Fruit fly (Drosophila melanogaster) whole organism, prepupa: ENCODE measurements around the gene CG7943.

Experiments used
- Blimp-1 ChIP-seq: fragments of 200-800 bp; sonication (Bioruptor generic); optimal IDR thresholded peaks from 3 replicates; lab custom pipeline; 2017; ENCODE audit warnings: missing biosample characterization, missing genetic modification characterization, mild to moderate bottlenecking, moderate library complexity, missing genetic modification reagents
- CG10669 ChIP-seq: fragments of 200-800 bp; sonication (Bioruptor generic); optimal IDR thresholded peaks from 3 replicates; lab custom pipeline; 2018; ENCODE audit warnings: missing biosample characterization, mild to moderate bottlenecking, missing genetic modification characterization, moderate library complexity
- CG11294 ChIP-seq: fragments of 200-800 bp; sonication (Bioruptor generic); IDR thresholded peaks from 2 replicates; pipeline ENCODE4 v1.3.6; 2022; ENCODE audit warnings: missing biosample characterization, missing genetic modification characterization
- CG11762 ChIP-seq: fragments of 200-800 bp; sonication (Bioruptor generic); optimal IDR thresholded peaks from 3 replicates; lab custom pipeline; 2016; ENCODE audit warnings: missing biosample characterization, missing genetic modification characterization; ENCODE audit not compliant: insufficient read depth
- CG11902 ChIP-seq: fragments of 200-800 bp; sonication (Bioruptor generic); optimal IDR thresholded peaks from 3 replicates; lab custom pipeline; 2016; ENCODE audit warnings: missing biosample characterization, missing genetic modification characterization
- CG15336 ChIP-seq: fragments of 200-800 bp; sonication (Bioruptor generic); IDR thresholded peaks from 2 replicates; pipeline ENCODE4 v1.3.6; 2022; ENCODE audit warnings: missing biosample characterization, missing genetic modification characterization
- CG1621 ChIP-seq: fragments of 200-800 bp; sonication (Bioruptor generic); optimal IDR thresholded peaks from 3 replicates; lab custom pipeline; 2018; ENCODE audit warnings: missing biosample characterization, mild to moderate bottlenecking, missing genetic modification characterization
- CG16779 ChIP-seq: fragments of 200-800 bp; sonication (Bioruptor generic); optimal IDR thresholded peaks from 3 replicates; lab custom pipeline; 2017; ENCODE audit warnings: missing biosample characterization, mild to moderate bottlenecking, missing genetic modification characterization
- CG3032 ChIP-seq: fragments of 200-800 bp; optimal IDR thresholded peaks from 2 replicates; lab custom pipeline; 2019; ENCODE audit warnings: missing biosample characterization, mild to moderate bottlenecking, missing genetic modification characterization, moderate library complexity
- CG31627 ChIP-seq: fragments of 200-800 bp; sonication (Bioruptor generic); optimal IDR thresholded peaks from 3 replicates; lab custom pipeline; 2016; ENCODE audit warnings: missing biosample characterization, missing genetic modification characterization
- CG32006 ChIP-seq: fragments of 200-800 bp; sonication (Bioruptor generic); optimal IDR thresholded peaks from 3 replicates; lab custom pipeline; 2017; ENCODE audit warnings: missing biosample characterization, mild to moderate bottlenecking, missing genetic modification characterization
- CG34406 ChIP-seq: fragments of 200-800 bp; sonication (Bioruptor generic); optimal IDR thresholded peaks from 3 replicates; lab custom pipeline; 2016; ENCODE audit warnings: missing biosample characterization, missing genetic modification characterization
- CG3919 ChIP-seq: fragments of 200-800 bp; sonication (Bioruptor generic); optimal IDR thresholded peaks from 3 replicates; lab custom pipeline; 2016; ENCODE audit warnings: missing biosample characterization, missing genetic modification characterization
- CG4318 ChIP-seq: fragments of 200-800 bp; sonication (Bioruptor generic); optimal IDR thresholded peaks from 3 replicates; lab custom pipeline; 2017; ENCODE audit warnings: missing biosample characterization, mild to moderate bottlenecking, missing genetic modification characterization
- CG6163 ChIP-seq: fragments of 200-800 bp; sonication (Bioruptor generic); IDR thresholded peaks from 3 replicates; pipeline ENCODE4 v1.3.6; 2022; ENCODE audit warnings: missing biosample characterization, missing genetic modification characterization
- CG6276 ChIP-seq: fragments of 200-800 bp; sonication (Bioruptor generic); optimal IDR thresholded peaks from 2 replicates; lab custom pipeline; 2017; ENCODE audit warnings: missing biosample characterization, mild to moderate bottlenecking, missing genetic modification characterization
- CG6792 ChIP-seq: fragments of 200-800 bp; sonication (Bioruptor generic); optimal IDR thresholded peaks from 3 replicates; lab custom pipeline; 2016; ENCODE audit warnings: missing biosample characterization, missing genetic modification characterization
- CG6854 ChIP-seq: fragments of 200-800 bp; sonication (Bioruptor generic); optimal IDR thresholded peaks from 2 replicates; lab custom pipeline; 2017; ENCODE audit warnings: missing biosample characterization, mild to moderate bottlenecking, missing genetic modification characterization
- CG7368 ChIP-seq: fragments of 200-800 bp; sonication (Bioruptor generic); optimal IDR thresholded peaks from 3 replicates; lab custom pipeline; 2016; ENCODE audit warnings: missing biosample characterization, missing genetic modification characterization
- CG8119 ChIP-seq: fragments of 200-800 bp; sonication (Bioruptor generic); IDR thresholded peaks from 3 replicates; pipeline ENCODE4 v1.3.6; 2022; ENCODE audit warnings: missing biosample characterization, missing genetic modification characterization
- CG9139 ChIP-seq: fragments of 200-800 bp; sonication (Bioruptor generic); optimal IDR thresholded peaks from 3 replicates; lab custom pipeline; 2017; ENCODE audit warnings: missing biosample characterization, mild to moderate bottlenecking, missing genetic modification characterization
- Eip75B ChIP-seq: fragments of 200-800 bp; sonication (Bioruptor generic); optimal IDR thresholded peaks from 3 replicates; lab custom pipeline; 2016; ENCODE audit warnings: missing biosample characterization, missing genetic modification characterization
- Eip78C ChIP-seq: fragments of 200-800 bp; sonication (Bioruptor generic); peaks from one replicate; lab custom pipeline; 2016; ENCODE audit warnings: missing biosample characterization, missing genetic modification characterization
- Eip93F ChIP-seq: fragments of 200-800 bp; sonication (Bioruptor generic); optimal IDR thresholded peaks from 2 replicates; lab custom pipeline; 2016; ENCODE audit warnings: missing biosample characterization, mild to moderate bottlenecking, missing genetic modification characterization
- Ets21C ChIP-seq: fragments of 200-800 bp; sonication (Bioruptor generic); optimal IDR thresholded peaks from 3 replicates; lab custom pipeline; 2016; ENCODE audit warnings: missing biosample characterization, missing genetic modification characterization
- Ets96B ChIP-seq: fragments of 200-800 bp; optimal IDR thresholded peaks from 2 replicates; lab custom pipeline; 2019; ENCODE audit warnings: missing biosample characterization, mild to moderate bottlenecking, missing genetic modification characterization, moderate library complexity
- Gug ChIP-seq: fragments of 200-800 bp; sonication (Bioruptor generic); IDR thresholded peaks from 2 replicates; pipeline ENCODE4 v1.3.6; 2022; ENCODE audit warnings: missing biosample characterization, missing genetic modification characterization
- Hr38 ChIP-seq: sonication (Bioruptor generic); optimal IDR thresholded peaks from 2 replicates; lab custom pipeline; 2016; ENCODE audit warnings: missing biosample characterization, missing genetic modification characterization
- Lpt ChIP-seq: fragments of 200-800 bp; sonication (Bioruptor generic); optimal IDR thresholded peaks from 3 replicates; lab custom pipeline; 2016; ENCODE audit warnings: missing biosample characterization, missing genetic modification characterization
- Met ChIP-seq: fragments of 200-800 bp; sonication (Bioruptor generic); optimal IDR thresholded peaks from 3 replicates; lab custom pipeline; 2016; ENCODE audit warnings: missing biosample characterization, missing genetic modification characterization
- Smox ChIP-seq: fragments of 200-800 bp; sonication (Bioruptor generic); optimal IDR thresholded peaks from 3 replicates; lab custom pipeline; 2016; ENCODE audit warnings: missing biosample characterization, missing genetic modification characterization
- Sox102F ChIP-seq: fragments of 200-800 bp; sonication (Bioruptor generic); optimal IDR thresholded peaks from 2 replicates; lab custom pipeline; 2016; ENCODE audit warnings: missing biosample characterization, mild to moderate bottlenecking, missing genetic modification characterization
- Sox15 ChIP-seq: fragments of 200-800 bp; sonication (Bioruptor generic); optimal IDR thresholded peaks from 3 replicates; lab custom pipeline; 2016; ENCODE audit warnings: missing biosample characterization, missing genetic modification characterization
- achi ChIP-seq: fragments of 200-800 bp; sonication (Bioruptor generic); optimal IDR thresholded peaks from 3 replicates; lab custom pipeline; 2016; ENCODE audit warnings: missing biosample characterization, missing genetic modification characterization
- acj6 ChIP-seq: fragments of 200-800 bp; sonication (Bioruptor generic); optimal IDR thresholded peaks from 3 replicates; lab custom pipeline; 2016; ENCODE audit warnings: missing biosample characterization, missing genetic modification characterization
- cyc ChIP-seq: fragments of 200-800 bp; sonication (Bioruptor generic); optimal IDR thresholded peaks from 3 replicates; lab custom pipeline; 2016; ENCODE audit warnings: missing biosample characterization, missing genetic modification characterization
- dac ChIP-seq: fragments of 200-800 bp; sonication (Bioruptor generic); optimal IDR thresholded peaks from 2 replicates; lab custom pipeline; 2017; ENCODE audit warnings: missing biosample characterization, mild to moderate bottlenecking, missing genetic modification characterization
- dsx ChIP-seq: fragments of 200-800 bp; optimal IDR thresholded peaks from 3 replicates; lab custom pipeline; 2019; ENCODE audit warnings: missing biosample characterization, mild to moderate bottlenecking, missing genetic modification characterization, moderate library complexity; ENCODE audit not compliant: poor library complexity, severe bottlenecking
- eg ChIP-seq: fragments of 200-800 bp; sonication (Bioruptor generic); IDR thresholded peaks from 3 replicates; pipeline ENCODE4 v1.3.6; 2022; ENCODE audit warnings: missing biosample characterization, missing genetic modification characterization
- fd85E ChIP-seq: fragments of 200-800 bp; sonication (Bioruptor generic); optimal IDR thresholded peaks from 3 replicates; lab custom pipeline; 2016; ENCODE audit warnings: missing biosample characterization, missing genetic modification characterization
- fkh ChIP-seq: fragments of 200-800 bp; sonication (Bioruptor generic); optimal IDR thresholded peaks from 3 replicates; lab custom pipeline; 2017; ENCODE audit warnings: missing biosample characterization, mild to moderate bottlenecking, missing genetic modification characterization, moderate library complexity
- net ChIP-seq: fragments of 200-800 bp; sonication (Bioruptor generic); optimal IDR thresholded peaks from 3 replicates; lab custom pipeline; 2016; ENCODE audit warnings: missing biosample characterization, missing genetic modification characterization
- pdm3 ChIP-seq: fragments of 200-800 bp; sonication (Bioruptor generic); optimal IDR thresholded peaks from 3 replicates; lab custom pipeline; 2016; ENCODE audit warnings: missing biosample characterization, missing genetic modification characterization
- spab ChIP-seq: fragments of 200-800 bp; sonication (Bioruptor generic); optimal IDR thresholded peaks from 2 replicates; lab custom pipeline; 2017; ENCODE audit warnings: missing biosample characterization, mild to moderate bottlenecking, missing genetic modification characterization, missing genetic modification reagents
- ss ChIP-seq, 2 experiments: fragments of 200-800 bp; sonication (Bioruptor generic); optimal IDR thresholded peaks; 2 replicates in 1 of 2; 3 replicates in 1 of 2; lab custom pipeline; 2017 to 2018; ENCODE audit warnings: mild to moderate bottlenecking in 2 of 2, missing biosample characterization in 2 of 2, missing genetic modification characterization in 2 of 2, moderate library complexity in 1 of 2
- svp ChIP-seq: fragments of 200-800 bp; sonication (Bioruptor generic); peaks from one replicate; lab custom pipeline; 2016; ENCODE audit warnings: missing biosample characterization, missing genetic modification characterization
- topi ChIP-seq: fragments of 200-800 bp; sonication (Bioruptor generic); optimal IDR thresholded peaks from 3 replicates; lab custom pipeline; 2016; ENCODE audit warnings: missing biosample characterization, missing genetic modification characterization
- vri ChIP-seq: fragments of 200-800 bp; sonication (Bioruptor generic); optimal IDR thresholded peaks from 3 replicates; lab custom pipeline; 2016; ENCODE audit warnings: missing biosample characterization, mild to moderate bottlenecking, missing genetic modification characterization

Gene CG7943

DNA sequence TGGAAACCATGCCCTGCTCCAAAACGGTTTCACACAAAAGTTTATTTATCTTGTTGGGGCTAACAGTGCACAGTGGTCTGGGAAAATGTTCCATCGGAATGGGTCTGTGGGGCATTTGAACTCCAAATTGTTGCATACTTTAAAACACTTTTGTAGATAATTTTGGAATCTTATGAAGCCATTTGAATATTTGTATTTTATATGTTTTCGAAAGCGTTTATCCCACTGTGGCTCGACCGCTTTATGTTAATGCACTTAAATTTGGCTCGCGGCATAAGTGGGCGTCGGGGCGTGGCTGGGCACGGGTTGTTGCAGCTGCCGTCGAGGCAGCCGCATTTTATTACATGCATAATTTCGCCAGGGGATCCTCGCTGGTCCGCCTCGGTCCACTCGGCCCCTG is 25.6 kb downstream of the CG7943 start (continued):
- TF ChIP-seq CG31627 (GFP tag; lab: Kevin White, UChicago): peak; percentile 44
- no peak for TF ChIP-seq Ets96B (tag; lab: Kevin White, UChicago)
- peak; percentile 36 for TF ChIP-seq Sox102F (GFP tag; lab: Kevin White, UChicago)
- TF ChIP-seq CG32006 (GFP tag; lab: Kevin White, UChicago): peak; percentile 32
- peak; percentile 75 for TF ChIP-seq eg (GFP tag; lab: Robert Waterston, UW)
- no peak for TF ChIP-seq dac (GFP tag; lab: Kevin White, UChicago)
- no peak for TF ChIP-seq dsx (GFP tag; lab: Kevin White, UChicago)
- no peak for TF ChIP-seq Gug (GFP tag; lab: Robert Waterston, UW)
- no peak for TF ChIP-seq CG3032
- TF ChIP-seq CG11762 (GFP tag; lab: Kevin White, UChicago): no peak

DNA sequence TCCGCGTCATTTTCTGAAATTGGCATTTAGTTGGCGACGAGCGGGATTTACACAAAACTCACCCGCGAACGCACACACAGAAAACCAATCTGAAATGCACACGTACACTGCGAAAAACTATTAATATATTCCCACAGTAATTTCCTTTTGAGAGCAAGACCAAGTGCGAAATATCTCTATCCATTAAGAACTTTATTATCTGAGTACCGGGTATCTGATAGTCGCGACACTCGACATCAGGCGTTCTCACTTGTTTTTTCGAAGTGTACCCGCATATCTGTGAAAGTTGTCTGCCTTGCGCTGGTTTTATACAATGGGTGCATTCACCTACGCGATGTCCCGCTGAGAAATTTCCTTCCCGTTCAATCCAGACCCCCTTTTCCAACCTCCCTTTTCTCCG is 29.8 kb downstream of the CG7943 start:
- TF ChIP-seq Eip75B: peak; percentile 74
- peak; percentile 68 for TF ChIP-seq CG31627 (GFP tag; lab: Kevin White, UChicago)
- peak; percentile 3 for TF ChIP-seq dsx (GFP tag; lab: Kevin White, UChicago)
- peak; percentile 75 for TF ChIP-seq svp
- TF ChIP-seq Sox15: peak; percentile 39
- peak; percentile 63 for TF ChIP-seq net
- TF ChIP-seq CG6854 (GFP tag; lab: Kevin White, UChicago): no peak
- peak; percentile 51 for TF ChIP-seq achi (GFP tag; lab: Kevin White, UChicago)
- peak; percentile 65 for TF ChIP-seq CG1621 (tag; lab: Kevin White, UChicago)
- peak; percentile 48 for TF ChIP-seq CG34406 (GFP tag; lab: Kevin White, UChicago)
- TF ChIP-seq fkh (GFP tag; lab: Kevin White, UChicago): no peak
- TF ChIP-seq CG32006 (GFP tag; lab: Kevin White, UChicago): peak; percentile 80
- peak; percentile 24 to 52 for TF ChIP-seq ss (GFP tag; optimal IDR thresholded peaks at IDR 0.05; lab: Kevin White, UChicago)
- TF ChIP-seq Sox102F (GFP tag; lab: Kevin White, UChicago): peak; percentile 51
- TF ChIP-seq vri: no peak
- TF ChIP-seq Met (GFP tag; lab: Kevin White, UChicago): peak; percentile 61
- peak; percentile 36 for TF ChIP-seq spab (GFP tag; lab: Kevin White, UChicago)
- TF ChIP-seq CG3032: peak; percentile 48
- TF ChIP-seq Eip78C: peak; percentile 89
- peak; percentile 24; the same call in 1 of the 2 replicates for TF ChIP-seq CG11294 (GFP tag; lab: Robert Waterston, UW)
- TF ChIP-seq pdm3: peak; percentile 73
- TF ChIP-seq CG8119: peak; percentile 55; the same call in 2 of the 3 replicates
- peak; percentile 5 for TF ChIP-seq Blimp-1 (GFP tag; lab: Kevin White, UChicago)
- TF ChIP-seq Smox (GFP tag; lab: Kevin White, UChicago): no peak
- peak; percentile 74 for TF ChIP-seq CG6792 (GFP tag; lab: Kevin White, UChicago)
- TF ChIP-seq CG3919: peak; percentile 68
- TF ChIP-seq Lpt (GFP tag; lab: Kevin White, UChicago): peak; percentile 41
- peak; percentile 53 for TF ChIP-seq topi (GFP tag; lab: Kevin White, UChicago)
- peak; percentile 76 for TF ChIP-seq CG6163 (GFP tag; lab: Robert Waterston, UW)
- peak; percentile 46 for TF ChIP-seq CG6276 (GFP tag; lab: Kevin White, UChicago)
- peak; percentile 67 for TF ChIP-seq acj6 (GFP tag; lab: Kevin White, UChicago)
- peak; percentile 37 for TF ChIP-seq Ets96B (tag; lab: Kevin White, UChicago)
- peak; percentile 49 for TF ChIP-seq CG10669 (GFP tag; lab: Kevin White, UChicago)
- TF ChIP-seq dac (GFP tag; lab: Kevin White, UChicago): peak; percentile 56
- no peak for TF ChIP-seq fd85E (GFP tag; lab: Kevin White, UChicago)
- TF ChIP-seq Hr38: no peak
- peak; percentile 74 for TF ChIP-seq CG15336
- TF ChIP-seq CG9139 (GFP tag; lab: Kevin White, UChicago): no peak
- TF ChIP-seq eg (GFP tag; lab: Robert Waterston, UW): peak; percentile 63; the same call in 2 of the 3 replicates
- peak; percentile 36 for TF ChIP-seq CG11762 (GFP tag; lab: Kevin White, UChicago)
- peak; percentile 58 for TF ChIP-seq CG4318 (GFP tag; lab: Kevin White, UChicago)
- TF ChIP-seq CG11902: peak; percentile 17
- peak; percentile 44 for TF ChIP-seq Ets21C (GFP tag; lab: Kevin White, UChicago)
- TF ChIP-seq cyc (GFP tag; lab: Kevin White, UChicago): peak; percentile 65
- TF ChIP-seq Gug (GFP tag; lab: Robert Waterston, UW): peak; percentile 70
- peak; percentile 3 for TF ChIP-seq CG7368 (GFP tag; lab: Kevin White, UChicago)
- no peak for TF ChIP-seq CG16779 (tag; lab: Kevin White, UChicago)
- TF ChIP-seq Eip93F (GFP tag; lab: Kevin White, UChicago): no peak
